Fruit fly (Drosophila melanogaster): ENCODE measurements around the gene CG15211.

Gene CG15211

DNA sequence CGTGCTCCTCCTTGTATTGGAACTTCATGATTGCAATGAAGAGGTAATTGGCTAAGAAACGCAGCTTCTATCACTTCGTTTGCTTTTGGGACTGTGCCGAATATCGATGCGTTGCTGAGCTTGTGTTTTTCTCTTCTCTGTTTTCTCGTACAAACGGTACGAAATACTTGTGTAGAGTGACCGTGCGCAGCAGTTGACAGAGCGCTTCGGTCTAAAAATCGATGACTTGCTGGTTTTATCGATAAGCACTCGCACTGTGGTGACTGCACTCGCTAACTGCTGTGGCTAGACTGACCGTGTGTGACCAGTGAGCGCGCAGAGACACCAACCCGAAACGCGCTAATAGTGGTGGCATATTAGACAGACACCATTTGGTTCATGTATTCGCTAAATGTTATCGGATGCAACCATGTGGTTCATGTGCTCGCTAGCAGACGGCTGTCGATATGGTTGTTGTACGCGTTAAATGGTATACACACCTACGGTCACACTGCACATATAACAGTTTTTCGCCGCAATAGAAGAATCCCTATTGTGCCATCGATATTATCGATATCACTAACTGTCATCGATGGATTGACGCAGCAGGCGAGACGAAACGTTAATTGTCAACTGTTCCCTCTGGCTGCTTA is 4.2 kb upstream of the CG15211 start, which contains the start of the genes Atg8a and BTBD9:
Gene Atg8a, minus strand, starts transcription at position 296 of the 632 bp plus-strand sequence.
Gene BTBD9, plus strand, starts transcription at position 495 of the 632 bp plus-strand sequence.
- TF ChIP-seq sens-2 (GFP tag; IDR thresholded peaks at IDR 0.05): no peak
- no peak for TF ChIP-seq CG16863 (GFP tag; optimal IDR thresholded peaks at IDR 0.05)
- peak; percentile 34 for TF ChIP-seq HLH54F (GFP tag; optimal IDR thresholded peaks at IDR 0.05)
- no peak for TF ChIP-seq CG2199 (GFP tag; IDR thresholded peaks at IDR 0.05)
- TF ChIP-seq CG33557 (GFP tag; optimal IDR thresholded peaks at IDR 0.05): no peak
- no peak for TF ChIP-seq Bdp1 (GFP tag; optimal IDR thresholded peaks at IDR 0.05)
- no peak for TF ChIP-seq HLH3B (GFP tag; IDR thresholded peaks at IDR 0.05)
- peak; percentile 30 for TF ChIP-seq CG9817 (tag; optimal IDR thresholded peaks at IDR 0.05)
- TF ChIP-seq CG2678 (tag; optimal IDR thresholded peaks at IDR 0.05): no peak
- no peak for TF ChIP-seq eyg (GFP tag; optimal IDR thresholded peaks at IDR 0.05)
- peak; percentile 80 for TF ChIP-seq Dll (GFP tag; IDR thresholded peaks at IDR 0.05; ENCODE audit: partially characterized antibody)
- TF ChIP-seq CG13624 (GFP tag; optimal IDR thresholded peaks at IDR 0.05): peak; percentile 80
- TF ChIP-seq CG8388 (GFP tag; optimal IDR thresholded peaks at IDR 0.05): no peak
- peak; percentile 41 for TF ChIP-seq repo (GFP tag; optimal IDR thresholded peaks at IDR 0.05)
- no peak for TF ChIP-seq ftz-f1 (GFP tag; optimal IDR thresholded peaks at IDR 0.05)
- peak; percentile 85 for TF ChIP-seq bbx (GFP tag; IDR thresholded peaks at IDR 0.05; ENCODE audit: partially characterized antibody)
- TF ChIP-seq Sox100B (GFP tag; optimal IDR thresholded peaks at IDR 0.05): no peak
- peak; percentile 10 for TF ChIP-seq gro (GFP tag; optimal IDR thresholded peaks at IDR 0.05)
- peak; percentile 12 for TF ChIP-seq CG12744 (GFP tag; optimal IDR thresholded peaks at IDR 0.05)
- no peak for TF ChIP-seq Taf1 (GFP tag; IDR thresholded peaks at IDR 0.05)
- no peak for TF ChIP-seq Vsx1 (GFP tag; optimal IDR thresholded peaks at IDR 0.05)
- TF ChIP-seq Kr (GFP tag; optimal IDR thresholded peaks at IDR 0.05): no peak
- no peak for TF ChIP-seq CG34422 (GFP tag; IDR thresholded peaks at IDR 0.05)
- no peak for TF ChIP-seq al (GFP tag; IDR thresholded peaks at IDR 0.05)
- TF ChIP-seq CG13894 (tag; optimal IDR thresholded peaks at IDR 0.05): peak; percentile 80
- peak; percentile 27 for TF ChIP-seq CG7928 (GFP tag; optimal IDR thresholded peaks at IDR 0.05)
- no peak for TF ChIP-seq fd3F (GFP tag; optimal IDR thresholded peaks at IDR 0.05)
- no peak for TF ChIP-seq Ptx1 (GFP tag; IDR thresholded peaks at IDR 0.05)
- TF ChIP-seq Spps (tag; optimal IDR thresholded peaks at IDR 0.05): peak; percentile 3
- no peak for TF ChIP-seq Ssrp (tag; optimal IDR thresholded peaks at IDR 0.05)
- peak; percentile 17 for TF ChIP-seq lilli (GFP tag; optimal IDR thresholded peaks at IDR 0.05)
- TF ChIP-seq sr (GFP tag; IDR thresholded peaks at IDR 0.05): no peak
- no peak for TF ChIP-seq CG14014 (GFP tag; IDR thresholded peaks at IDR 0.05)
- TF ChIP-seq CTCF (GFP tag; optimal IDR thresholded peaks at IDR 0.05): peak; percentile 62
- 0 out of 2 replicates have a peak, but pooled peaks have one; percentile 5 for TF ChIP-seq CG9215 (GFP tag; IDR thresholded peaks at IDR 0.05)
- TF ChIP-seq B-H1 (GFP tag; IDR thresholded peaks at IDR 0.05): no peak
- peak; percentile 25 for TF ChIP-seq bcd (GFP tag; optimal IDR thresholded peaks at IDR 0.05)
- TF ChIP-seq abd-A (tag; optimal IDR thresholded peaks at IDR 0.05): no peak
- TF ChIP-seq Poxn (GFP tag; IDR thresholded peaks at IDR 0.05): no peak
- TF ChIP-seq CG42726 (GFP tag; IDR thresholded peaks at IDR 0.05; ENCODE audit: partially characterized antibody): peak; percentile 38
- TF ChIP-seq CG2712 (tag; optimal IDR thresholded peaks at IDR 0.05): peak; percentile 36
- peak; percentile 70 for TF ChIP-seq sens (GFP tag)
- peak; percentile 66 for TF ChIP-seq CG9932 (GFP tag; IDR thresholded peaks at IDR 0.05)
- TF ChIP-seq CG1647 (GFP tag; optimal IDR thresholded peaks at IDR 0.05): peak; percentile 61
- peak; percentile 84 for TF ChIP-seq HmgZ (tag; optimal IDR thresholded peaks at IDR 0.05)
- TF ChIP-seq MTF-1 (GFP tag; optimal IDR thresholded peaks at IDR 0.05; ENCODE audit: borderline replicate concordance): peak; percentile 47
- no peak for TF ChIP-seq Deaf1 (tag; optimal IDR thresholded peaks at IDR 0.05)
- no peak for TF ChIP-seq Nf-YA (GFP tag; IDR thresholded peaks at IDR 0.05)
- no peak; the same call in 1 of the 2 replicates for TF ChIP-seq vvl (GFP tag; IDR thresholded peaks at IDR 0.05)
- TF ChIP-seq CkIIα-i1 (GFP tag; IDR thresholded peaks at IDR 0.05): peak; percentile 34; the same call in 1 of the 2 replicates
- TF ChIP-seq zfh2 (GFP tag; optimal IDR thresholded peaks at IDR 0.05): peak; percentile 23
- no peak for TF ChIP-seq twi (tag; optimal IDR thresholded peaks at IDR 0.05)
